Worm (Caenorhabditis elegans): ENCODE measurements around the gene srbc-54.

- no peak for TF ChIP-seq ztf-11 (tag; optimal IDR thresholded peaks at IDR 0.05)
- no peak for TF ChIP-seq unc-62 (GFP tag; optimal IDR thresholded peaks at IDR 0.05)
- no peak for TF ChIP-seq pqm-1 (tag; optimal IDR thresholded peaks at IDR 0.05)
- no peak for TF ChIP-seq snpc-4 (tag; optimal IDR thresholded peaks at IDR 0.05)
- TF ChIP-seq lin-39 (tag; optimal IDR thresholded peaks at IDR 0.05) = no peak
- no peak for TF ChIP-seq nhr-237 (tag; optimal IDR thresholded peaks at IDR 0.05)
Observed at ce11 chrV:15862599-15862998, 29.1 kb upstream of the srbc-54 start, which contains the start of gene srz-12.

Measured in whole organism, L3 larva.